Worm (Caenorhabditis elegans): ENCODE data around the gene Y59A8A.8.
"Not testable (repeated sequence)": the region's sequence is repeated elsewhere in the genome, so short reads cannot be mapped to it uniquely, and the experiment has no call there.

The Y59A8A.8 gene

DNA sequence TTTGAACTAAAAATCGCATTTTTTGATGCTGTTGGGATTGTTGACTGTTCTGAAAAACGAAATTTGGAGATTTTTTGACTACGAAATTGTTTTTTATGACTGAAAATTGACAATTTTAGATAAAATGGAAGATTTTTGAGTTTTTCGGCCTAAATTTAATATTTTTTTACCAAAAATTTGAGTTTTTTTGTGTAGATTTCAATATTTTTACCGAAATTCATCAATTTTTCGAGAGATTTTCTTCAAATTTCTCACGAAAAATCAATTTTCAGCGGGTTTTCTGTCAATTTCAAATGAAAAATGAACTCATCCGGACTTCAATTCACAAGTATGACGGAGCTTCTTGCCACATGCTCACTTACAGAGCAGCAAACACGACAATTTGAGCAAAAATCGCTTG is at the start of gene Y59A8A.8:
Gene Y59A8A.8 (plus strand): TSS at position 301 of the 400 bp plus-strand sequence.
- TF ChIP-seq ceh-13 (GFP tag; optimal IDR thresholded peaks at IDR 0.05); aly-1 (tag; optimal IDR thresholded peaks at IDR 0.05); hmbx-1 (tag; optimal IDR thresholded peaks at IDR 0.05): not testable (repeated sequence)

DNA sequence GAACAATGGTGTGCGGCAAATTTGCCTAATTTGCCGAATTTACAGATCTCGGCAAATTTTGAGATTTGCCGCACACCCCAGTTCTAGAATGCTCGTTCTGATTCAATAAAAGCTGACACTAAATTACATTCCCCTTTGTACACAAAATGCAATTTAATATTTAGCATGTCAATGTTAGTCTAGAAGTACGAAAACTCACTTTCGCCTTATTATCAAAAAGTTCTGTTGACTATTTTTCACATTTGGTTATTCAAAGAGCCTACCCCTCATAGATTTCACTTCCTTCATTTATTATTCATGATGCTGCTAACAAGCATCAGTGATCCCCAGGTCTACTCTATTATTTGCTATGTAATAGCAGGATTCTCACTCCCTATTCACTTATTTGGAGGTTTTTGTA is 46.8 kb upstream of the Y59A8A.8 start, which contains the start of gene srh-298:
Gene srh-298 (plus strand): TSS at position 301 of the 400 bp plus-strand sequence.
- TF ChIP-seq B0310.2 (tag; optimal IDR thresholded peaks at IDR 0.05): no peak
- TF ChIP-seq ama-1 (optimal IDR thresholded peaks at IDR 0.05): no peak
- TF ChIP-seq hmg-4 (GFP tag; optimal IDR thresholded peaks at IDR 0.05): no peak
- no peak for TF ChIP-seq flt-1 (GFP tag; IDR thresholded peaks at IDR 0.05)
- no peak for TF ChIP-seq sea-1 (GFP tag; conservative IDR thresholded peaks at IDR 0.05)
- TF ChIP-seq scrt-1 (GFP tag; IDR thresholded peaks at IDR 0.05): no peak
- TF ChIP-seq tra-4 (tag; optimal IDR thresholded peaks at IDR 0.05): no peak
- TF ChIP-seq hmbx-1 (tag; optimal IDR thresholded peaks at IDR 0.05): no peak
- no peak for TF ChIP-seq hnd-1 (tag; optimal IDR thresholded peaks at IDR 0.05)
- no peak for TF ChIP-seq aly-1 (tag; optimal IDR thresholded peaks at IDR 0.05)
- no peak for TF ChIP-seq pes-1 (GFP tag; IDR thresholded peaks at IDR 0.05)

DNA sequence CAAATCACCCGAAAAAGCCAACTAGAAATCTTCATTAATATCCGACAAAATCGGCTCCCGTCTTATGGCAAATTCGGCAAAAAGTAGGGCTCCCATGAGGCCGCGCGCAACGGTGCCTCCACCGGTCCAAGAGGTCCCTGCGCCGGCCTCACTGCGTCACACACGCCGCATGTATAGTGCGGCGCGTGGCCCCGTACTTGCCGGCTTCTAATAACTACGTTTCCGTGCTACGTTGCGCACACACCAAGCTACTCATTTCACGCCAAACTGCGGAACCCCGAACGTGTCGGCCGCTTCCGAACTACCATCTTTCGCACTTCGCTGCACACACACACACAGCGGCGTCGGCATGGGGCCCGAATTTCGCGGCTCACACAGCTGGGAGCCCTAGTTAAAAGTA is 45.7 kb upstream of the Y59A8A.8 start:
- TF ChIP-seq pes-1 (GFP tag; IDR thresholded peaks at IDR 0.05): no peak
- TF ChIP-seq sea-1 (GFP tag; conservative IDR thresholded peaks at IDR 0.05): no peak
- no peak for TF ChIP-seq scrt-1 (GFP tag; IDR thresholded peaks at IDR 0.05)
- TF ChIP-seq ama-1 (optimal IDR thresholded peaks at IDR 0.05): no peak
- TF ChIP-seq F13C5.2 (tag; optimal IDR thresholded peaks at IDR 0.05): no peak
- TF ChIP-seq hnd-1 (tag; optimal IDR thresholded peaks at IDR 0.05): no peak
- TF ChIP-seq flt-1 (GFP tag; IDR thresholded peaks at IDR 0.05): no peak
- TF ChIP-seq ceh-36 (tag; optimal IDR thresholded peaks at IDR 0.05): no peak
- TF ChIP-seq aly-1 (tag; optimal IDR thresholded peaks at IDR 0.05): no peak
- no peak for TF ChIP-seq hmbx-1 (tag; optimal IDR thresholded peaks at IDR 0.05)
- TF ChIP-seq B0310.2 (tag; optimal IDR thresholded peaks at IDR 0.05): no peak
- TF ChIP-seq tra-4 (tag; optimal IDR thresholded peaks at IDR 0.05): no peak
- TF ChIP-seq ets-7 (tag; optimal IDR thresholded peaks at IDR 0.05): no peak

DNA sequence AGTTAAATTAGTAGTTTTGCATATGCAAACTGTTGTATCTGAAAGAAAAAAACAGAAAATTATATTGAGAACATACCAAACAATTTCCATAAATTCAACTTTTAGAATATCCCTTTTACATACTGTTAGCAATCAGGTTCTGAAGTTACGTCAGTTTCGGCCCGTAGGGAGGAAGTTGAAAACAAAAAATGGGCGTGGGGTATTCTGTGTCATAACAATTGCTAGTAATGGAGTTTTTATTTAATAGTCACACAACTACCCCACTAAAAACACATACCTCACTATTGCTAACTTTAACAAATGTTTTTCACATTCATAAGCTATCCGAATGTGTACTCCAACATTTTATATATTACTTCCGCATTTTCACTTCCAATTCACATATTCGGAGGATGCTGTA is 43.6 kb upstream of the Y59A8A.8 start, which contains the start of gene srh-300:
Gene srh-300 (plus strand): TSS at position 301 of the 400 bp plus-strand sequence.
- no peak for TF ChIP-seq tbx-11 (GFP tag; IDR thresholded peaks at IDR 0.05)

DNA sequence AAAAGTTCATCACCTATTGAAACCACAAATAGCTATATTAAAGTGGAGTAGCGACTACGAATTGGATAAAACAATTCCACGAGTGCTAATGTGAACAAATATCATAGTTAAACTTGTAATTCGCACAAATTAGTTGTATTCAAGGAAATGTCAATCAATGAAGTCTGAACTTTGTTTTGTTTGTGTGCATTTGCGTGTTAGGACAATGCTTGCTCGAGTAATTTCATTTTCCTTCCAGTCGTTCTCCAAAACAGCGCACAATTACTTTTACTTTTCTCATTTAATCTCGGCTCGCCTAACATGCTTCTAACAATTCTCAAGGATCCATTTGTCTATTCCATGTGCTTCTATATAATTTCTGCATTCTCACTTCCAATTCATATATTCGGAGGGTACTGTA is 40.8 kb upstream of the Y59A8A.8 start, which contains the start of gene srh-301:
Gene srh-301 (plus strand): TSS at position 301 of the 400 bp plus-strand sequence.
- TF ChIP-seq tbx-11 (GFP tag; IDR thresholded peaks at IDR 0.05): no peak
- no peak for TF ChIP-seq hmg-4 (GFP tag; optimal IDR thresholded peaks at IDR 0.05)
- no peak for TF ChIP-seq tbx-37 (GFP tag; conservative IDR thresholded peaks at IDR 0.05)
- no peak for TF ChIP-seq ceh-13 (GFP tag; optimal IDR thresholded peaks at IDR 0.05)
- TF ChIP-seq pes-1 (GFP tag; IDR thresholded peaks at IDR 0.05): no peak
- TF ChIP-seq ceh-36 (tag; optimal IDR thresholded peaks at IDR 0.05): no peak
- TF ChIP-seq sea-1 (GFP tag; conservative IDR thresholded peaks at IDR 0.05): no peak
- no peak for TF ChIP-seq B0310.2 (tag; optimal IDR thresholded peaks at IDR 0.05)
- no peak for TF ChIP-seq aly-1 (tag; optimal IDR thresholded peaks at IDR 0.05)
- no peak for TF ChIP-seq scrt-1 (GFP tag; IDR thresholded peaks at IDR 0.05)
- no peak for TF ChIP-seq tra-4 (tag; optimal IDR thresholded peaks at IDR 0.05)
- no peak for TF ChIP-seq ama-1 (optimal IDR thresholded peaks at IDR 0.05)
- TF ChIP-seq hmbx-1 (tag; optimal IDR thresholded peaks at IDR 0.05): no peak
- no peak for TF ChIP-seq flt-1 (GFP tag; IDR thresholded peaks at IDR 0.05)
- TF ChIP-seq F13C5.2 (tag; optimal IDR thresholded peaks at IDR 0.05): no peak
- no peak for TF ChIP-seq hnd-1 (tag; optimal IDR thresholded peaks at IDR 0.05)
- no peak for TF ChIP-seq ets-7 (tag; optimal IDR thresholded peaks at IDR 0.05)

DNA sequence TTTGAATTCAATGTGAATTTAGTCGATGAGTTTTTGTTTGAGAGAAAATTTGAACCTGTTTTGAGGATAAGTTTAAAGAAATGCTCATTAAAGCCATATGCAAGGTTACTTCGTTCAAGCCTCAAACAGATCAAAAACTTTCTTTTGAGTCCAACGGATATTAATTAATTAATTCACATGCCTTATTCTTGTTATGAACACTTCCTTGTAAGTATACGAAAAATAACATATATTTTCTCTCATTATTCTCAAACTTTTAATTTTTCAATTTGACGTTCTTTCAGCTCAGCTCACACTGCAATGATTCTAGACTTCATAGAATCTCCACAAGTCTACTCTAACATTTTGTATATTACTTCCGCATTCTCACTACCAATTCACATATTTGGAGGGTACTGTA is 37.1 kb upstream of the Y59A8A.8 start, which contains the start of gene srh-304:
Gene srh-304 (plus strand): TSS at position 301 of the 400 bp plus-strand sequence.
- TF ChIP-seq hmbx-1 (tag; optimal IDR thresholded peaks at IDR 0.05): no peak
- no peak for TF ChIP-seq ama-1 (optimal IDR thresholded peaks at IDR 0.05)
- no peak for TF ChIP-seq hmg-4 (GFP tag; optimal IDR thresholded peaks at IDR 0.05)
- TF ChIP-seq hnd-1 (tag; optimal IDR thresholded peaks at IDR 0.05): no peak
- TF ChIP-seq tbx-11 (GFP tag; IDR thresholded peaks at IDR 0.05): no peak
- TF ChIP-seq F13C5.2 (tag; optimal IDR thresholded peaks at IDR 0.05): no peak
- TF ChIP-seq pes-1 (GFP tag; IDR thresholded peaks at IDR 0.05): no peak
- TF ChIP-seq tra-4 (tag; optimal IDR thresholded peaks at IDR 0.05): no peak
- no peak for TF ChIP-seq ets-7 (tag; optimal IDR thresholded peaks at IDR 0.05)
- no peak for TF ChIP-seq ceh-13 (GFP tag; optimal IDR thresholded peaks at IDR 0.05)
- TF ChIP-seq B0310.2 (tag; optimal IDR thresholded peaks at IDR 0.05): no peak
- TF ChIP-seq scrt-1 (GFP tag; IDR thresholded peaks at IDR 0.05): no peak
- no peak for TF ChIP-seq tbx-37 (GFP tag; conservative IDR thresholded peaks at IDR 0.05)
- TF ChIP-seq sea-1 (GFP tag; conservative IDR thresholded peaks at IDR 0.05): no peak
- no peak for TF ChIP-seq flt-1 (GFP tag; IDR thresholded peaks at IDR 0.05)
- TF ChIP-seq ceh-36 (tag; optimal IDR thresholded peaks at IDR 0.05): no peak
- no peak for TF ChIP-seq aly-1 (tag; optimal IDR thresholded peaks at IDR 0.05)

DNA sequence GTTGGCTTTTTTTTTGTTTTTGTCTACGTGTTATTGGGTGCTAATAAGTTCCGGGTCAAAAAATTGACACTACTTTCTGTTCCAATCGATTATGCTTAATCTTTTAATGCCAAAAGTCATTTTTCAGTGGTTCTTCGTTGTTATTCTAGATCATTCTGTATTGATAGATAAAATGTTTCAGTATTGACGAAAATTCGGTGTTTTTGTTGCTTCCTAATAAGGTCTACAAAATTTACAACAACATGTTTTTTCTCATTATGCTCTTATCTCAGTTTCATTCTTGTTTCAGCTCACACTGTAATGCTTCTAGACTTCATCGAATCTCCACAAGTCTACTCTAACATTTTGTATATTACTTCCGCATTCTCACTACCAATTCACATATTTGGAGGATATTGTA is 34.1 kb upstream of the Y59A8A.8 start, which contains the start of gene srh-303:
Gene srh-303 (plus strand): TSS at position 301 of the 400 bp plus-strand sequence.
- TF ChIP-seq flt-1 (GFP tag; IDR thresholded peaks at IDR 0.05) (no peak), hnd-1 (tag; optimal IDR thresholded peaks at IDR 0.05) (no peak), ama-1 (optimal IDR thresholded peaks at IDR 0.05) (no peak), ceh-36 (tag; optimal IDR thresholded peaks at IDR 0.05) (no peak), F13C5.2 (tag; optimal IDR thresholded peaks at IDR 0.05) (no peak), sea-1 (GFP tag; conservative IDR thresholded peaks at IDR 0.05) (no peak), ets-7 (tag; optimal IDR thresholded peaks at IDR 0.05) (no peak), hmbx-1 (tag; optimal IDR thresholded peaks at IDR 0.05) (no peak), B0310.2 (tag; optimal IDR thresholded peaks at IDR 0.05) (no peak), tbx-37 (GFP tag; conservative IDR thresholded peaks at IDR 0.05) (no peak)

DNA sequence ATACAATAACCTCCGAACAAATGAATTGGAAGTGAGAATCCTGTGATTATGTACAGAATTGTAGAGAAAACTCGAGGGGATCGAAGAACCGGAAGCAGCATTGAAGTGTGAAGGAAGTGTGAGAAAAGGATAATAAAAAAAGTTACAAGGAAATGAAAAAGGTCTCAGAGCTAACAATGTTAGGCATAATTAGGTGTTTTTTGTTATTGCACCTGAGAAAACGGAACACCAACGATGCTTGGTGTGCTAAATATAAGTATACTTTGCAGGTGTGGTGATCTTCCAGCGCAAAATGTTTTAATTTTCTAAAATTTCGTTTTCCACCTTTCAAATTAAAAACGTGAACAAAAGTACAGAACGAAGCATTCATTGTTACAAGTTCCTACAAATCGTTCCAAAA is 21.3 kb upstream of the Y59A8A.8 start, which contains the start of gene srh-286:
Gene srh-286 (minus strand): TSS at position 101 of the 400 bp plus-strand sequence.
- no peak for TF ChIP-seq tra-4 (tag; optimal IDR thresholded peaks at IDR 0.05)
- TF ChIP-seq pes-1 (GFP tag; IDR thresholded peaks at IDR 0.05): no peak
- no peak for TF ChIP-seq B0310.2 (tag; optimal IDR thresholded peaks at IDR 0.05)
- no peak for TF ChIP-seq hmg-4 (GFP tag; optimal IDR thresholded peaks at IDR 0.05)

Data from whole organism, early embryonic.